Worm (Caenorhabditis elegans) whole organism, late embryonic: ENCODE results near the gene ZK154.4.

Experiments
- T23F11.4 ChIP-seq: fragments of 200-800 bp; sonication (Bioruptor generic); optimal IDR thresholded peaks from 2 replicates; lab custom pipeline; 2018; ENCODE audit warnings: mild to moderate bottlenecking, missing genetic modification characterization, missing compliant biosample characterization
- ahr-1 ChIP-seq: sonication (generic microtip); optimal IDR thresholded peaks from 2 replicates; lab custom pipeline; 2016; ENCODE audit warnings: missing genetic modification characterization, missing compliant biosample characterization
- ceh-45 ChIP-seq: fragments of 200-800 bp; sonication (Bioruptor generic); IDR thresholded peaks from 2 replicates; pipeline ENCODE4 v1.3.6; 2022; ENCODE audit warnings: missing genetic modification reagents, missing genetic modification characterization, missing compliant biosample characterization
- ceh-9 ChIP-seq: sonication (generic microtip); optimal IDR thresholded peaks from 2 replicates; lab custom pipeline; 2016; ENCODE audit warnings: mild to moderate bottlenecking, missing genetic modification characterization, inconsistent platforms, missing compliant biosample characterization
- fkh-10 ChIP-seq: fragments of 150-350 bp; optimal IDR thresholded peaks from 2 replicates; lab custom pipeline; 2014; ENCODE audit warnings: missing biosample characterization, missing genetic modification reagents, missing genetic modification characterization
- lim-6 ChIP-seq: sonication (generic microtip); optimal IDR thresholded peaks from 2 replicates; lab custom pipeline; 2016; ENCODE audit warnings: missing genetic modification characterization, missing compliant biosample characterization
- pha-4 ChIP-seq: fragments of 150-350 bp; optimal IDR thresholded peaks from 2 replicates; lab custom pipeline; 2018; ENCODE audit warnings: missing biosample characterization, missing genetic modification reagents, missing genetic modification characterization
- pqm-1 ChIP-seq: sonication (generic microtip); optimal IDR thresholded peaks from 2 replicates; lab custom pipeline; 2016; ENCODE audit warnings: missing genetic modification characterization, missing compliant biosample characterization
- sox-4 ChIP-seq: sonication (generic microtip); optimal IDR thresholded peaks from 2 replicates; lab custom pipeline; 2017; ENCODE audit warnings: mild to moderate bottlenecking, missing genetic modification characterization, inconsistent platforms, missing compliant biosample characterization
- ttx-3 ChIP-seq: sonication (generic microtip); optimal IDR thresholded peaks from 2 replicates; lab custom pipeline; 2016; ENCODE audit warnings: missing genetic modification reagents, missing genetic modification characterization, missing compliant biosample characterization

ce11 chrX:7773714-7774318 lies 8.4 kb downstream of the ZK154.4 start:
- TF ChIP-seq ceh-9: no peak
- TF ChIP-seq ttx-3 (tag; lab: Kevin White, UChicago): no peak
- TF ChIP-seq sox-4 (tag; lab: Kevin White, UChicago): no peak
- TF ChIP-seq fkh-10 (GFP tag; lab: Kevin White, UChicago): no peak
- no peak for TF ChIP-seq ahr-1 (tag; lab: Kevin White, UChicago)
- no peak for TF ChIP-seq pha-4 (tag; lab: Kevin White, UChicago)
- TF ChIP-seq lim-6 (tag; lab: Kevin White, UChicago): no peak
- TF ChIP-seq pqm-1 (tag; lab: Kevin White, UChicago): no peak
- TF ChIP-seq T23F11.4 (GFP tag; lab: Kevin White, UChicago): no peak
- TF ChIP-seq ceh-45 (GFP tag; lab: Robert Waterston, UW): no peak
